In genomic region chr2L:6099270-6099644, dm6 we compare ENCODE assay signal across 4 fruit fly cellular contexts.
TF ChIP-seq lines count a peak whose summit lies in the region.

No protein-coding gene starts in this region.

- TF ChIP-seq CTCF in whole organism, embryonic (GFP tag; optimal IDR thresholded peaks at IDR 0.05; lab: Kevin White, UChicago): no peak

TF ChIP-seq in whole organism, adult, 20 proteins besides CTCF, POLR2A, EP300 and RAD21:
- TF ChIP-seq ovo (GFP tag; optimal IDR thresholded peaks at IDR 0.05; lab: Kevin White, UChicago) (no peak), cic (GFP tag; optimal IDR thresholded peaks at IDR 0.05; lab: Kevin White, UChicago) (no peak), toe (GFP tag; optimal IDR thresholded peaks at IDR 0.05; lab: Kevin White, UChicago) (no peak), CG33017 (tag; optimal IDR thresholded peaks at IDR 0.05; lab: Kevin White, UChicago) (no peak), kay (GFP tag; lab: Kevin White, UChicago; ENCODE audit: borderline replicate concordance) (peak; percentile 81), CG7101 (tag; optimal IDR thresholded peaks at IDR 0.05; lab: Kevin White, UChicago) (no peak), CG11617 (GFP tag; optimal IDR thresholded peaks at IDR 0.05; lab: Kevin White, UChicago) (no peak)

TF ChIP-seq in whole organism, embryonic, 481 proteins besides CTCF, POLR2A, EP300 and RAD21:
- TF ChIP-seq CG6654 (GFP tag; optimal IDR thresholded peaks at IDR 0.05; lab: Kevin White, UChicago): no peak
- TF ChIP-seq tna (GFP tag; IDR thresholded peaks at IDR 0.05; lab: Robert Waterston, UW; ENCODE audit: partially characterized antibody): no peak
- TF ChIP-seq Spps (tag; optimal IDR thresholded peaks at IDR 0.05; lab: Kevin White, UChicago): no peak
- TF ChIP-seq CG8765 (GFP tag; IDR thresholded peaks at IDR 0.05; lab: Robert Waterston, UW): no peak
- TF ChIP-seq CG9797 (GFP tag; optimal IDR thresholded peaks at IDR 0.05; lab: Kevin White, UChicago): no peak
- TF ChIP-seq CG11247 (GFP tag; IDR thresholded peaks at IDR 0.05; lab: Robert Waterston, UW): no peak
- TF ChIP-seq CoRest (tag; optimal IDR thresholded peaks at IDR 0.05; lab: Kevin White, UChicago): no peak
- no peak for TF ChIP-seq Mrtf (GFP tag; IDR thresholded peaks at IDR 0.05; lab: Robert Waterston, UW)
- TF ChIP-seq CG11456 (GFP tag; IDR thresholded peaks at IDR 0.05; lab: Robert Waterston, UW): no peak
- no peak for TF ChIP-seq D (optimal IDR thresholded peaks at IDR 0.05; lab: Kevin White, UChicago)
- TF ChIP-seq D (GFP tag; optimal IDR thresholded peaks at IDR 0.05; lab: Kevin White, UChicago): no peak
- TF ChIP-seq CG1233 (GFP tag; optimal IDR thresholded peaks at IDR 0.05; lab: Kevin White, UChicago): no peak
- TF ChIP-seq row (GFP tag; IDR thresholded peaks at IDR 0.05; lab: Robert Waterston, UW): peak; percentile 4; the same call in 1 of the 3 replicates
- TF ChIP-seq Ets65A (GFP tag; lab: Kevin White, UChicago): peak; percentile 10
- no peak for TF ChIP-seq sim (GFP tag; IDR thresholded peaks at IDR 0.05; lab: Robert Waterston, UW)
- peak; percentile 49 for TF ChIP-seq sens (GFP tag; lab: Kevin White, UChicago)

TF ChIP-seq in whole organism, prepupa, 60 proteins besides CTCF, POLR2A, EP300 and RAD21:
- no peak for TF ChIP-seq CG1621 (tag; optimal IDR thresholded peaks at IDR 0.05; lab: Kevin White, UChicago)
- peak; percentile 33 for TF ChIP-seq Met (GFP tag; optimal IDR thresholded peaks at IDR 0.05; lab: Kevin White, UChicago)
- TF ChIP-seq OdsH (GFP tag; optimal IDR thresholded peaks at IDR 0.05; lab: Kevin White, UChicago): no peak
- peak; percentile 54 for TF ChIP-seq Sox14 (GFP tag; optimal IDR thresholded peaks at IDR 0.05; lab: Kevin White, UChicago)
- TF ChIP-seq CG6808 (GFP tag; optimal IDR thresholded peaks at IDR 0.05; lab: Kevin White, UChicago): no peak
- no peak for TF ChIP-seq fkh (GFP tag; optimal IDR thresholded peaks at IDR 0.05; lab: Kevin White, UChicago)
- no peak for TF ChIP-seq CG15336 (GFP tag; IDR thresholded peaks at IDR 0.05; lab: Robert Waterston, UW)
- no peak for TF ChIP-seq lz (GFP tag; optimal IDR thresholded peaks at IDR 0.05; lab: Kevin White, UChicago)
- TF ChIP-seq Eip93F (GFP tag; optimal IDR thresholded peaks at IDR 0.05; lab: Kevin White, UChicago): no peak
- no peak for TF ChIP-seq CG10631 (GFP tag; optimal IDR thresholded peaks at IDR 0.05; lab: Kevin White, UChicago)
- TF ChIP-seq Eip78C (GFP tag; lab: Kevin White, UChicago): peak; percentile 63
- TF ChIP-seq CG6854 (GFP tag; optimal IDR thresholded peaks at IDR 0.05; lab: Kevin White, UChicago): no peak
- no peak for TF ChIP-seq Hr38 (GFP tag; optimal IDR thresholded peaks at IDR 0.05; lab: Kevin White, UChicago)
- TF ChIP-seq fd85E (GFP tag; optimal IDR thresholded peaks at IDR 0.05; lab: Kevin White, UChicago): no peak
- no peak for TF ChIP-seq CG4318 (GFP tag; optimal IDR thresholded peaks at IDR 0.05; lab: Kevin White, UChicago)
- TF ChIP-seq Smox (GFP tag; optimal IDR thresholded peaks at IDR 0.05; lab: Kevin White, UChicago): no peak
- TF ChIP-seq ss (GFP tag; optimal IDR thresholded peaks at IDR 0.05; lab: Kevin White, UChicago): no peak
- no peak for TF ChIP-seq spab (GFP tag; optimal IDR thresholded peaks at IDR 0.05; lab: Kevin White, UChicago)

TF ChIP-seq in whole organism, wandering third instar larva, 38 proteins besides CTCF, POLR2A, EP300 and RAD21:
- TF ChIP-seq foxo (GFP tag; optimal IDR thresholded peaks at IDR 0.05; lab: Kevin White, UChicago) (no peak), h (GFP tag; optimal IDR thresholded peaks at IDR 0.05; lab: Kevin White, UChicago) (no peak), Abd-B (GFP tag; optimal IDR thresholded peaks at IDR 0.05; lab: Kevin White, UChicago) (no peak), CrebA (GFP tag; optimal IDR thresholded peaks at IDR 0.05; lab: Kevin White, UChicago; ENCODE audit: borderline replicate concordance) (no peak), br (GFP tag; optimal IDR thresholded peaks at IDR 0.05; lab: Kevin White, UChicago) (no peak), sage (GFP tag; optimal IDR thresholded peaks at IDR 0.05; lab: Kevin White, UChicago) (peak; percentile 14), dsf (GFP tag; optimal IDR thresholded peaks at IDR 0.05; lab: Kevin White, UChicago; ENCODE audit: borderline replicate concordance) (no peak), lola (GFP tag; optimal IDR thresholded peaks at IDR 0.05; lab: Kevin White, UChicago) (no peak), usp (GFP tag; optimal IDR thresholded peaks at IDR 0.05; lab: Kevin White, UChicago) (no peak), brk (GFP tag; optimal IDR thresholded peaks at IDR 0.05; lab: Kevin White, UChicago) (no peak), woc (GFP tag; optimal IDR thresholded peaks at IDR 0.05; lab: Kevin White, UChicago) (peak; percentile 30), Myc (optimal IDR thresholded peaks at IDR 0.05; lab: Kevin White, UChicago) (no peak), OdsH (GFP tag; optimal IDR thresholded peaks at IDR 0.05; lab: Kevin White, UChicago) (no peak), jim (GFP tag; optimal IDR thresholded peaks at IDR 0.05; lab: Kevin White, UChicago) (no peak), tai (GFP tag; optimal IDR thresholded peaks at IDR 0.05; lab: Kevin White, UChicago) (no peak), Dfd (GFP tag; optimal IDR thresholded peaks at IDR 0.05; lab: Kevin White, UChicago) (no peak), ey (GFP tag; optimal IDR thresholded peaks at IDR 0.05; lab: Kevin White, UChicago) (no peak)
TF ChIP-seq in whole organism, wandering third instar larva: peak in this region for 2.
